Worm (Caenorhabditis elegans): ENCODE results near the gene toe-1.

Gene toe-1

ce11 chrII:4376295-4377172 is 48.4 kb upstream of the toe-1 start, which contains the start of gene ntl-2 (continued):
- peak; percentile 88 for TF ChIP-seq repo-1 (tag; optimal IDR thresholded peaks at IDR 0.05)
- no peak for TF ChIP-seq dpff-1 (tag; optimal IDR thresholded peaks at IDR 0.05)
- TF ChIP-seq cebp-2 (GFP tag; IDR thresholded peaks at IDR 0.05), result 0 out of 2 replicates have a peak, but pooled peaks have one; percentile 40
- TF ChIP-seq him-1 (tag; optimal IDR thresholded peaks at IDR 0.05), result no peak
- peak; percentile 100 for TF ChIP-seq zfh-2 (GFP tag; conservative IDR thresholded peaks at IDR 0.05)
- peak; percentile 100 for TF ChIP-seq egrh-3 (GFP tag; IDR thresholded peaks at IDR 0.05)
- TF ChIP-seq F23B12.7 (tag; optimal IDR thresholded peaks at IDR 0.05; ENCODE audit: insufficient read depth), result peak; percentile 65
- peak; percentile 75 for TF ChIP-seq madf-10 (tag; optimal IDR thresholded peaks at IDR 0.05)
- TF ChIP-seq hsf-1 (GFP tag; IDR thresholded peaks at IDR 0.05), result peak; percentile 63; the same call in 1 of the 2 replicates
- TF ChIP-seq ceh-91 (GFP tag; IDR thresholded peaks at IDR 0.05), result 0 out of 2 replicates have a peak, but pooled peaks have one; percentile 13
- TF ChIP-seq bed-1 (GFP tag; IDR thresholded peaks at IDR 0.05), result no peak
- TF ChIP-seq nfya-2 (GFP tag; IDR thresholded peaks at IDR 0.05), result 0 out of 2 replicates have a peak, but pooled peaks have one; percentile 38
- TF ChIP-seq ztf-3 (GFP tag; optimal IDR thresholded peaks at IDR 0.05), result peak; percentile 87
- no peak for TF ChIP-seq hlh-26 (GFP tag; conservative IDR thresholded peaks at IDR 0.05)
- TF ChIP-seq B0019.2 (GFP tag; conservative IDR thresholded peaks at IDR 0.05), result no peak
- TF ChIP-seq egl-44 (GFP tag; IDR thresholded peaks at IDR 0.05), result no peak; the same call in 1 of the 2 replicates
- TF ChIP-seq ceh-100 (GFP tag; IDR thresholded peaks at IDR 0.05), result peak; percentile 81
- TF ChIP-seq attf-5 (GFP tag; optimal IDR thresholded peaks at IDR 0.05), result peak; percentile 99
- peak; percentile 82 for TF ChIP-seq F57A8.1 (GFP tag; optimal IDR thresholded peaks at IDR 0.05)
- peak; percentile 18 for TF ChIP-seq dpl-1 (GFP tag; optimal IDR thresholded peaks at IDR 0.05)
- TF ChIP-seq sptf-2 (GFP tag; optimal IDR thresholded peaks at IDR 0.05), result peak; percentile 59
- TF ChIP-seq C06A6.2 (GFP tag; conservative IDR thresholded peaks at IDR 0.05), result peak; percentile 81
- peak in 1 of 3 experiments; percentile 80 for TF ChIP-seq lin-35 (GFP tag; optimal IDR thresholded peaks at IDR 0.05)
- peak; percentile 75 to 81 for TF ChIP-seq let-607 (tag; optimal IDR thresholded peaks at IDR 0.05)
- TF ChIP-seq madf-8 (GFP tag; conservative IDR thresholded peaks at IDR 0.05), result peak; percentile 23; the same call in 1 of the 2 replicates
- TF ChIP-seq mel-28 (tag; optimal IDR thresholded peaks at IDR 0.05; ENCODE audit: borderline replicate concordance), result peak; percentile 59
- TF ChIP-seq gei-17 (GFP tag; optimal IDR thresholded peaks at IDR 0.05), result peak; percentile 80
- TF ChIP-seq lin-26 (GFP tag; IDR thresholded peaks at IDR 0.05), result peak; percentile 48; the same call in 1 of the 2 replicates
- peak; percentile 43 for TF ChIP-seq F22D6.2 (tag; optimal IDR thresholded peaks at IDR 0.05)
- TF ChIP-seq ZK185.1 (tag; optimal IDR thresholded peaks at IDR 0.05; ENCODE audit: poor library complexity, severe bottlenecking), result peak; percentile 87
- no peak for TF ChIP-seq F39B2.1 (GFP tag; IDR thresholded peaks at IDR 0.05)
- TF ChIP-seq madf-3 (GFP tag; IDR thresholded peaks at IDR 0.05), result no peak
- TF ChIP-seq snpc-4 (GFP tag; optimal IDR thresholded peaks at IDR 0.05), result peak; percentile 34
- TF ChIP-seq snpc-4 (tag; optimal IDR thresholded peaks at IDR 0.05), result peak in 3 of 4 experiments; percentile 29 to 76 (median 69)
- no peak for TF ChIP-seq sdz-38 (tag; optimal IDR thresholded peaks at IDR 0.05)
- peak; percentile 91 for TF ChIP-seq F52B5.7 (tag; optimal IDR thresholded peaks at IDR 0.05)
- no peak for TF ChIP-seq ccch-3 (GFP tag; optimal IDR thresholded peaks at IDR 0.05)
- TF ChIP-seq hrde-1 (tag; optimal IDR thresholded peaks at IDR 0.05; ENCODE audit: borderline replicate concordance), result no peak
- peak; percentile 12 for TF ChIP-seq unc-62 (GFP tag; optimal IDR thresholded peaks at IDR 0.05)
- no peak for TF ChIP-seq rpc-1 (optimal IDR thresholded peaks at IDR 0.05)
- no peak for TF ChIP-seq rpc-1 (tag; optimal IDR thresholded peaks at IDR 0.05)
- TF ChIP-seq K12H6.12 (tag; optimal IDR thresholded peaks at IDR 0.05), result peak; percentile 98
- TF ChIP-seq ztf-26 (tag; optimal IDR thresholded peaks at IDR 0.05), result peak; percentile 95
- TF ChIP-seq T07F8.4 (tag; optimal IDR thresholded peaks at IDR 0.05), result no peak
- TF ChIP-seq aptf-3 (GFP tag; IDR thresholded peaks at IDR 0.05), result no peak
- peak; percentile 97 for TF ChIP-seq nfyb-1 (GFP tag; IDR thresholded peaks at IDR 0.05)

Data from whole organism, young adult.